Fruit fly (Drosophila melanogaster): ENCODE results near the gene CG4911.

The CG4911 gene

dm6 chr3L:9020436-9021370 is 51.8 kb downstream of the CG4911 start (continued):
- TF ChIP-seq YL-1 (GFP tag; optimal IDR thresholded peaks at IDR 0.05), result no peak
- no peak for TF ChIP-seq cas (GFP tag; IDR thresholded peaks at IDR 0.05)
- no peak for TF ChIP-seq knrl (GFP tag; IDR thresholded peaks at IDR 0.05; ENCODE audit: partially characterized antibody)
- TF ChIP-seq pita (GFP tag; optimal IDR thresholded peaks at IDR 0.05), result no peak
- no peak for TF ChIP-seq dysf (GFP tag; IDR thresholded peaks at IDR 0.05)
- TF ChIP-seq CG42726 (GFP tag; IDR thresholded peaks at IDR 0.05; ENCODE audit: partially characterized antibody), result no peak
- no peak for TF ChIP-seq CG2129 (GFP tag; IDR thresholded peaks at IDR 0.05; ENCODE audit: partially characterized antibody)
- TF ChIP-seq p53 (GFP tag; optimal IDR thresholded peaks at IDR 0.05), result no peak
- peak in 1 of 3 experiments; percentile 28 for TF ChIP-seq lola (GFP tag; optimal IDR thresholded peaks at IDR 0.05)
- TF ChIP-seq E2f2 (GFP tag; IDR thresholded peaks at IDR 0.05), result no peak
- TF ChIP-seq Gsc (GFP tag; IDR thresholded peaks at IDR 0.05), result no peak
- no peak for TF ChIP-seq CG12155 (GFP tag; optimal IDR thresholded peaks at IDR 0.05)
- TF ChIP-seq kah (GFP tag; optimal IDR thresholded peaks at IDR 0.05), result no peak
- TF ChIP-seq sisA (GFP tag; IDR thresholded peaks at IDR 0.05), result no peak
- TF ChIP-seq Blimp-1 (GFP tag; optimal IDR thresholded peaks at IDR 0.05), result no peak
- no peak for TF ChIP-seq Camta (GFP tag; optimal IDR thresholded peaks at IDR 0.05)
- TF ChIP-seq CG8765 (GFP tag; IDR thresholded peaks at IDR 0.05), result no peak
- no peak for TF ChIP-seq inv (GFP tag; IDR thresholded peaks at IDR 0.05; ENCODE audit: partially characterized antibody)
- peak; percentile 51 for TF ChIP-seq lab (GFP tag; optimal IDR thresholded peaks at IDR 0.05)
- TF ChIP-seq dm (GFP tag; optimal IDR thresholded peaks at IDR 0.05), result no peak
- TF ChIP-seq pum (GFP tag; optimal IDR thresholded peaks at IDR 0.05), result no peak
- no peak for TF ChIP-seq Dad (GFP tag; optimal IDR thresholded peaks at IDR 0.05)
- TF ChIP-seq bsh (GFP tag; optimal IDR thresholded peaks at IDR 0.05), result no peak
- no peak for TF ChIP-seq CG15601 (tag; optimal IDR thresholded peaks at IDR 0.05)
- TF ChIP-seq Ets65A (GFP tag), result peak; percentile 33
- no peak for TF ChIP-seq lov (optimal IDR thresholded peaks at IDR 0.05)
- no peak for TF ChIP-seq lov (GFP tag; IDR thresholded peaks at IDR 0.05)
- TF ChIP-seq CG18764 (GFP tag; optimal IDR thresholded peaks at IDR 0.05), result no peak
- no peak for TF ChIP-seq Ptx1 (GFP tag; IDR thresholded peaks at IDR 0.05)
- TF ChIP-seq CG10654 (GFP tag; optimal IDR thresholded peaks at IDR 0.05), result no peak
- no peak for TF ChIP-seq ci (GFP tag; IDR thresholded peaks at IDR 0.05)
- TF ChIP-seq CG15479 (GFP tag; optimal IDR thresholded peaks at IDR 0.05), result peak; percentile 76
- no peak for TF ChIP-seq her (GFP tag; optimal IDR thresholded peaks at IDR 0.05)
- no peak for TF ChIP-seq jigr1 (GFP tag; IDR thresholded peaks at IDR 0.05)
- no peak for TF ChIP-seq bigmax (GFP tag; optimal IDR thresholded peaks at IDR 0.05)
- TF ChIP-seq Hr39 (optimal IDR thresholded peaks at IDR 0.05), result no peak
- no peak for TF ChIP-seq psq (GFP tag; optimal IDR thresholded peaks at IDR 0.05)
- peak; percentile 11 for TF ChIP-seq sens (GFP tag)
- no peak for TF ChIP-seq peb (GFP tag; IDR thresholded peaks at IDR 0.05)
- TF ChIP-seq CG31388 (GFP tag; optimal IDR thresholded peaks at IDR 0.05), result no peak
- TF ChIP-seq Mad (GFP tag; optimal IDR thresholded peaks at IDR 0.05), result no peak
- no peak for TF ChIP-seq CG8924 (tag; optimal IDR thresholded peaks at IDR 0.05)
- no peak for TF ChIP-seq yki (optimal IDR thresholded peaks at IDR 0.05)
- TF ChIP-seq Lhr (GFP tag; optimal IDR thresholded peaks at IDR 0.05), result no peak
- peak; percentile 98 for TF ChIP-seq zen (tag; optimal IDR thresholded peaks at IDR 0.05)
- TF ChIP-seq trh (GFP tag; optimal IDR thresholded peaks at IDR 0.05), result no peak
- no peak for TF ChIP-seq CG32532 (GFP tag; IDR thresholded peaks at IDR 0.05)
- peak; percentile 58 for TF ChIP-seq CG7271 (tag; optimal IDR thresholded peaks at IDR 0.05)
- no peak for TF ChIP-seq corto (GFP tag; optimal IDR thresholded peaks at IDR 0.05)
- TF ChIP-seq ATbp (GFP tag; optimal IDR thresholded peaks at IDR 0.05), result no peak
